Worm (Caenorhabditis elegans) whole organism, mixed stage, embryonic: ENCODE data around the gene ZC190.2.

Experiments used
- M03D4.4 ChIP-seq: sonication (generic microtip); optimal IDR thresholded peaks from 2 replicates; lab custom pipeline; 2017; ENCODE audit warnings: mild to moderate bottlenecking, missing genetic modification characterization, missing compliant biosample characterization
- bed-3 ChIP-seq: fragments of 200-800 bp; sonication (Bioruptor generic); optimal IDR thresholded peaks from 3 replicates; lab custom pipeline; 2018; ENCODE audit warnings: mild to moderate bottlenecking, missing genetic modification characterization, moderate library complexity, missing compliant biosample characterization
- blmp-1 ChIP-seq: fragments of 150-350 bp; optimal IDR thresholded peaks from 2 replicates; lab custom pipeline; 2014; ENCODE audit warnings: missing biosample characterization, missing genetic modification characterization
- ceh-43 ChIP-seq: fragments of 200-800 bp; sonication (Bioruptor generic); optimal IDR thresholded peaks from 2 replicates; lab custom pipeline; 2018; ENCODE audit warnings: mild to moderate bottlenecking, missing genetic modification characterization, moderate library complexity, missing compliant biosample characterization
- cnd-1 ChIP-seq: fragments of 200-800 bp; sonication (Bioruptor generic); optimal IDR thresholded peaks from 2 replicates; lab custom pipeline; 2018; ENCODE audit warnings: mild to moderate bottlenecking, missing genetic modification characterization, missing compliant biosample characterization
- drap-1 ChIP-seq: fragments of 200-800 bp; sonication (Bioruptor generic); optimal IDR thresholded peaks from 3 replicates; lab custom pipeline; 2018; ENCODE audit warnings: mild to moderate bottlenecking, missing genetic modification characterization, missing compliant biosample characterization
- elt-1 ChIP-seq: sonication (generic microtip); optimal IDR thresholded peaks from 2 replicates; lab custom pipeline; 2017; ENCODE audit warnings: missing genetic modification characterization, mild to moderate bottlenecking, missing compliant biosample characterization, antibody characterized with exemption, moderate library complexity, borderline replicate concordance; ENCODE audit not compliant: insufficient read depth
- elt-3 ChIP-seq: fragments of 150-350 bp; optimal IDR thresholded peaks from 2 replicates; lab custom pipeline; 2014; ENCODE audit warnings: missing biosample characterization, missing genetic modification characterization
- flh-1 ChIP-seq: fragments of 200-800 bp; sonication (Bioruptor generic); optimal IDR thresholded peaks from 2 replicates; lab custom pipeline; 2018; ENCODE audit warnings: mild to moderate bottlenecking, missing genetic modification characterization, moderate library complexity, missing compliant biosample characterization
- hlh-1 ChIP-seq: fragments of 150-350 bp; optimal IDR thresholded peaks from 2 replicates; lab custom pipeline; 2014; ENCODE audit warnings: missing biosample characterization, missing genetic modification reagents, missing genetic modification characterization
- lin-13 ChIP-seq: fragments of 150-350 bp; optimal IDR thresholded peaks from 2 replicates; lab custom pipeline; 2014; ENCODE audit warnings: missing biosample characterization, missing genetic modification characterization
- lsy-2 ChIP-seq: fragments of 150-350 bp; optimal IDR thresholded peaks from 2 replicates; lab custom pipeline; 2014; ENCODE audit warnings: missing biosample characterization, missing genetic modification characterization
- mep-1 ChIP-seq: fragments of 150-350 bp; optimal IDR thresholded peaks from 2 replicates; lab custom pipeline; 2017; ENCODE audit warnings: missing biosample characterization, missing genetic modification reagents, missing genetic modification characterization, inconsistent platforms
- mls-2 ChIP-seq: sonication (generic microtip); optimal IDR thresholded peaks from 2 replicates; lab custom pipeline; 2016; ENCODE audit warnings: mild to moderate bottlenecking, missing genetic modification characterization, moderate library complexity, missing compliant biosample characterization
- nhr-12 ChIP-seq: fragments of 150-350 bp; optimal IDR thresholded peaks from 2 replicates; lab custom pipeline; 2014; ENCODE audit warnings: missing biosample characterization, missing genetic modification characterization
- nhr-237 ChIP-seq: fragments of 150-350 bp; optimal IDR thresholded peaks from 2 replicates; lab custom pipeline; 2014; ENCODE audit warnings: missing biosample characterization, missing genetic modification characterization
- nhr-28 ChIP-seq: fragments of 150-350 bp; optimal IDR thresholded peaks from 2 replicates; lab custom pipeline; 2014; ENCODE audit warnings: missing biosample characterization, missing genetic modification characterization
- nhr-76 ChIP-seq: sonication (generic microtip); optimal IDR thresholded peaks from 2 replicates; lab custom pipeline; 2017; ENCODE audit warnings: missing biosample characterization, missing genetic modification characterization
- pha-4 ChIP-seq: fragments of 150-350 bp; optimal IDR thresholded peaks from 2 replicates; lab custom pipeline; 2018; ENCODE audit warnings: missing biosample characterization, missing genetic modification reagents, missing genetic modification characterization
- sem-2 ChIP-seq: fragments of 200-800 bp; sonication (Bioruptor generic); optimal IDR thresholded peaks from 2 replicates; lab custom pipeline; 2018; ENCODE audit warnings: mild to moderate bottlenecking, missing genetic modification characterization, missing compliant biosample characterization
- snpc-4 ChIP-seq: fragments of 150-350 bp; optimal IDR thresholded peaks from 2 replicates; lab custom pipeline; 2014; ENCODE audit warnings: missing biosample characterization, missing genetic modification characterization
- sptf-1 ChIP-seq: sonication (generic microtip); optimal IDR thresholded peaks from 2 replicates; lab custom pipeline; 2017; ENCODE audit warnings: mild to moderate bottlenecking, missing genetic modification characterization, moderate library complexity, missing compliant biosample characterization
- unc-120 ChIP-seq: sonication (generic microtip); optimal IDR thresholded peaks from 2 replicates; lab custom pipeline; 2017; ENCODE audit warnings: missing genetic modification characterization, missing compliant biosample characterization; ENCODE audit not compliant: poor library complexity, severe bottlenecking
- unc-39 ChIP-seq: fragments of 150-350 bp; optimal IDR thresholded peaks from 2 replicates; lab custom pipeline; 2014; ENCODE audit warnings: missing biosample characterization, missing genetic modification characterization
- unc-62 ChIP-seq: fragments of 150-350 bp; optimal IDR thresholded peaks from 2 replicates; lab custom pipeline; 2014; ENCODE audit warnings: missing biosample characterization, missing genetic modification reagents, missing genetic modification characterization
- zip-8 ChIP-seq: fragments of 150-350 bp; optimal IDR thresholded peaks from 2 replicates; lab custom pipeline; 2014; ENCODE audit warnings: missing biosample characterization, missing genetic modification characterization

Gene ZC190.2

DNA sequence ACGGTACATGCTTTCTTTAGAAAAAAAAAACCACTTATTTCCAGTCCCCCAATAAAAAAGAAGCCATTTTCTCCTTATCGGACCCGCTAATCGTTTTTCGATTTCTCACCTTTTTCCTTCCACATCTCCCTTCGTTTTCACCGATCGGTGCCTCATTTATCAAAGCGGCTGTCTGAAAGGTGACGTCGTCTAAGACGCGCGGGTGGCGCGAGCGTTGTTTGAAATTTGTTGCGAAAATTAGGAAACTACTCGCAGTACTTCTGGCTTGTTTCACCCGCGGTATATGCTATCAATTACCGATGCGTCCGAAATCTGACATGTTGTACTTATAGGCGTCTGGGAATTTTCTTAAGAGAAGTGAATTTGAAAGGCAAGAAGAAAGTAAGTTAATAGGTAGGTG, 29.0 kb upstream of the ZC190.2 start:
- TF ChIP-seq unc-120 (tag; lab: Kevin White, UChicago) (no peak), flh-1 (no peak), sptf-1 (tag; lab: Kevin White, UChicago) (no peak), nhr-237 (tag; lab: Kevin White, UChicago) (no peak), mls-2 (no peak)
- TF ChIP-seq, all 35 proteins: peak for 0

DNA sequence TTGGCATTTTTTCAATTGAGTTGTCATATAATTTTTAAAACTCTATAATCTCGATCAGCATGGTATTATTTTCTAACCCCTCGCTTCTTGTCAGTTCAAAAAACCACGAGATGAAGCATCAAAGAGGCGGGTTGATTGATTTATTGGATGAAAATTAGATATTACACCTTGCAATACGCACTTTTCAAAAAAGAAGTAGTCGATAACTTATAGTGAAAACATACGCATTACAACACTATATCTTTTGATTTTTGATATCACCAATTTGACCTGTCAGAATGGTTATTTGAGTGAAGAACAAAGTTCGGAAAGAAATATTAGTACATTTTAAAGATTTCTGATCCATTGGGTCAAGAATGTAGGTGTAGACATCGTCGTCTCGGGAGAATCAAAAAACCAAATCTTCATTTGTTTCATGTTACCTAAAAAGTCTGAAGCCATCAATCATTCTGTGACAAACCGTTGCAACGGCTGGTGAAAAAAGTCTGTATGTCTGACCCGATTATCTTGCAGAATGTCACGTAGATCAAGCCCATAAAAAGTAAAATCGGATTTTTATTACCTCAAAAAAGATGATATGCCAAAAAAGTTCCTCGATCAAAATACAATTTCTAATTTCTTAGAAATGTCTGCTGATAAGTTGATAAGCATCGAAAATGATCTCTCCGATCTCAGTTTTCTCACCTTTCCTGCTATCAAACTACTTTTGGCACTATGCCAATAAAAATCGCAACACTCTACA, 27.9 kb upstream of the ZC190.2 start:
- TF ChIP-seq drap-1 (no peak), pha-4 (no peak), flh-1 (no peak), zip-8 (tag; lab: Kevin White, UChicago) (no peak), sptf-1 (tag; lab: Kevin White, UChicago) (no peak), unc-62 (GFP tag; lab: Kevin White, UChicago) (peak; percentile 41)

DNA sequence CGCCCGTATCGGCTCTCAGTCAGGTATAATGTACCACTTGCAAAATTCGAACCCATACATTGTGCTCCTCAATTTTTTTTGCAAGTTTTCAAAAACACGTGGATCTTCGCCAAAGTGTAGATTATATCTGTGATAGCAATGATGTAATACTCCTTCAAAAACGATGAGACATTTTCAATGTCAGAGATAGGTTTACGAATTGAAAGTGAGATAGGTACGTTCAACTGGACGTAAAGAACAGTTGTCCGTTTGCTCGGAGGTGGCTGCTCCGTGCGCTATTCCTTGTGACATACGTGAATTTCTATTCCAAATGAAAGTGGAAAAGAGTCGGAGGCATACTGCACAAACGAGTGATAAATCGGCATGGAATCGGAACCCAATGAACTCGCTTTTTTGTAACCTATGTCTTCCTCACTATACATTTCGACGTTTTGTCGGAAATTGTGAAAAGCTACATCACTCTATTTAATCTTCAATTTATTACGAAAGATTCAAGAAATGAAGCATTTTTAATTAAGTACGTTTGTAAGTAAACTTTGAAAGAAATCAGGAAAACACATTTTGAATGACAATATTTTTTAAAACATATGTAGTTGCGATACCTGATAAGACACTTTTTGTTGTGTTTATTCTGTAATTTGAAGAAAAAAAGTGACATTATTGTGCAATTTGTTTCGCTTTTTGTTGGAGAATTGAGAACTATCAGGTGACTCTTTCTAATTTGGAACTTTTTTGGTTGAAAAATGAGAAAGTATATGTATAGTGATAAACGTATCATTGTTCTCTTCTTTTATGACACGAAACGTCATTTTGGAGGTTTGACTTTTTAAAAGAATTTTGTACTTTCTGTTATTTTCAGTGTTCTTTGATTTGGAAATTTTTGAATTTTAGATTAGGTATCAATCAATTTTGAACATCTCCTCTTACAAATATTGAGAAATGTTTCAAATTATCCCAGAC, 26.4 kb upstream of the ZC190.2 start:
- TF ChIP-seq unc-120 (tag; lab: Kevin White, UChicago) = peak; percentile 15
- TF ChIP-seq ceh-43 (GFP tag; lab: Kevin White, UChicago) = no peak
- no peak for TF ChIP-seq nhr-237 (tag; lab: Kevin White, UChicago)
- TF ChIP-seq nhr-76 = no peak
- no peak for TF ChIP-seq lin-13
- no peak for TF ChIP-seq nhr-28 (tag; lab: Kevin White, UChicago)
- no peak for TF ChIP-seq cnd-1 (tag; lab: Kevin White, UChicago)
- TF ChIP-seq hlh-1 (tag; lab: Kevin White, UChicago) = peak; percentile 85
- TF ChIP-seq sptf-1 (tag; lab: Kevin White, UChicago) = no peak
- TF ChIP-seq sem-2 (GFP tag; lab: Kevin White, UChicago) = no peak
- peak; percentile 62 for TF ChIP-seq unc-62 (GFP tag; lab: Kevin White, UChicago)
- TF ChIP-seq M03D4.4 (tag; lab: Kevin White, UChicago) = no peak
- TF ChIP-seq elt-1 (tag; lab: Kevin White, UChicago) = no peak
- TF ChIP-seq, all 35 proteins: peak for 3

DNA sequence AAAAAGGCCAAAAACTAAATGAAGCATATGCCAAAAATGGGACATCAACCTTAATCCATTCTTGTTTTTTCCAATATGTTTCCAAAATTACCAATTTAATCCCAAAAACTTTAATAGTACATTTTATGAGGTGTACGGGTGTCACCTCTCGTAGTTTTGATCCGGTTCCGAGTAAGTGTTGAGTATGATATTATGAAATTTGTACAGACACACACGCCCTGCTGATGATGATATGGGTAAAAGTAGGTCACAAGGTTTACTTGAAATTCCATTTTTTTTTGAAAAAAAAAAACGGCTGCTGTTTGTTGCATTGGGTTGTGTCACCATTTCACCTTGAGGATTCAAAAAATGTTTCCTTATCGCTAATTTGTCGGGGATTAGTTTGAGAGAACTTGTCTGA, 23.2 kb upstream of the ZC190.2 start:
- TF ChIP-seq hlh-1 (tag; lab: Kevin White, UChicago) = no peak
- no peak for TF ChIP-seq sptf-1 (tag; lab: Kevin White, UChicago)
- no peak for TF ChIP-seq blmp-1 (tag; lab: Kevin White, UChicago)
- TF ChIP-seq lsy-2 (tag; lab: Kevin White, UChicago) = no peak
- TF ChIP-seq unc-120 (tag; lab: Kevin White, UChicago) = no peak
- no peak for TF ChIP-seq elt-3 (tag; lab: Kevin White, UChicago)
- no peak for TF ChIP-seq zip-8 (tag; lab: Kevin White, UChicago)
- TF ChIP-seq nhr-12 (tag; lab: Kevin White, UChicago) = no peak
- no peak for TF ChIP-seq mls-2
- TF ChIP-seq unc-39 (tag; lab: Kevin White, UChicago) = no peak
- TF ChIP-seq snpc-4 = no peak
- no peak for TF ChIP-seq mep-1 (tag; lab: Kevin White, UChicago)
- no peak for TF ChIP-seq pha-4

DNA sequence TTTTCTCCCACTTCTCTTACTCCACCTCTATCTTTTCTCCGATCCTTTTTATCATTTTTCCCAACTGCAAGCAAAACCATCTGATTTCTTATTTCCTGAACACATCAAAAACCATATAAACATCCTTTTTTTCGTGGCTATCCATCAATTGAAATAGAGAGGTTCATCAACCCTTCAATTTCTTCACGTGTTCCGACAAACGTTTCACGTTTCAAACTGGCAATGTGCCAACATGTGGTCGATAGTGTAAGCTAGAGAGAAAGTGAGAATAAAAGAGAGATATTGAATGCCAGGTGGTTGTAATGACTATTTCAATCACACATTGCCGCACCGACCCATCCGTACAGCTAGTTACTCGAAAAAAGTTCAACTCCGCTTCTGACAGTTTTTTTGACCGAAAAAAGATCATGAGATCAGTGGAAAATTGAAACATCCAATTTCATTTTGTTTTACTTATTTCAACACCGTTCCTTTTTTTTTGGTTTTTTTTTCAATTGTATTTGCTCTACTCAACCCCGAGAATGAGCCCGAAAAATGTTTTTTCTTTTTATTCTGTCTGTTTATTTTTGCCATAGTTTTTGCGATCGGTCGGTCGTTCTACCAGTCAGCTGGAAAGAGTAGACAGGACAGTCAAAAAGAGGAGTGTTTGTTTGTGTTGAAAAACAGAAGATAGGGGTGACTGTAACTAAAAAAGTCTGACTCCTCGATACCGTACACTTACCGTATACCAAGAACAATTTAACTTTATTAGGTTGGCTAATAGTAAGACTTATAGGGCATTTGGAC, 22.4 kb upstream of the ZC190.2 start:
- peak; percentile 70 for TF ChIP-seq unc-62 (GFP tag; lab: Kevin White, UChicago)
- TF ChIP-seq hlh-1 (tag; lab: Kevin White, UChicago) = peak; percentile 96
- TF ChIP-seq bed-3 (GFP tag; lab: Kevin White, UChicago) = no peak
- peak; percentile 55 for TF ChIP-seq unc-120 (tag; lab: Kevin White, UChicago)
